Worm (Caenorhabditis elegans) whole organism, L4/young adult: ENCODE data around the gene Y75B12B.11.

Experiments
- W03F9.2 ChIP-seq: fragments of 150-350 bp; optimal IDR thresholded peaks from 2 replicates; lab custom pipeline; 2014; ENCODE audit warnings: missing biosample characterization, missing genetic modification characterization
- dao-5 ChIP-seq: sonication (generic microtip); optimal IDR thresholded peaks from 2 replicates; lab custom pipeline; 2016; ENCODE audit warnings: missing genotype, missing genetic modification characterization, moderate library complexity, missing compliant biosample characterization
- him-1 ChIP-seq: sonication (generic microtip); optimal IDR thresholded peaks from 2 replicates; lab custom pipeline; 2016; ENCODE audit warnings: missing genotype, missing genetic modification reagents, missing genetic modification characterization, missing compliant biosample characterization

DNA sequence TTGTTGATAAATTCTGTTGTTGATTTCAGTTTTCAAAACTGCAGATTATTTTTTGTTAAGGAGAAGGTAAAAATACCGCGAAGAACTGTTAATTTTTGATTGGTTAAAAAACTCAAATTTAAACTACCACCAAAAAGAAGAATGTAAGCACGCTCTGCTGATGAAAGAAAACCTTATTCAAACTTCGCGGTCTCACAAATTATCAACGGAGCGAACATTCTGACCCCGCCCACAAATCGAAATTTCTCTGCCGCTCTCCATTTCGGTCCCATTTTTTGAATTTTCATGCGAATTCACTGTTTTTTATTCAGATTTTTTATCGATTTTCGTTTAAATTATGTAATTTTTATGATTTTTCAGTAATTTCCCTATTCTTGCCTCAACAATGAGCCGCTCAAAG, 1.5 kb upstream of the Y75B12B.11 start, which contains the start of gene cyn-3:
- TF ChIP-seq W03F9.2 (peak; percentile 92), dao-5 (tag; lab: Kevin White, UChicago) (no peak), him-1 (tag; lab: Kevin White, UChicago) (no peak)
